Worm (Caenorhabditis elegans) whole organism, midembryonic: ENCODE data around the gene F11C7.7.

Source experiments
- T22C8.4 ChIP-seq: fragments of 200-800 bp; sonication (Bioruptor generic); IDR thresholded peaks from 2 replicates; pipeline ENCODE4 v1.3.6; 2022; ENCODE audit warnings: missing genetic modification characterization, missing compliant biosample characterization
- cog-1 ChIP-seq: sonication (generic microtip); optimal IDR thresholded peaks from 2 replicates; lab custom pipeline; 2016; ENCODE audit warnings: missing genetic modification characterization, missing compliant biosample characterization
- flt-1 ChIP-seq: fragments of 200-800 bp; sonication (Bioruptor generic); IDR thresholded peaks from 2 replicates; pipeline ENCODE4 v1.3.6; 2022; ENCODE audit warnings: missing genetic modification characterization, missing compliant biosample characterization
- klf-2 ChIP-seq: fragments of 200-800 bp; sonication (Bioruptor generic); conservative IDR thresholded peaks from 2 replicates; pipeline ENCODE4 v1.3.6; 2022; ENCODE audit warnings: missing genetic modification reagents, missing genetic modification characterization, missing compliant biosample characterization
- med-1 ChIP-seq: sonication (generic microtip); optimal IDR thresholded peaks from 2 replicates; lab custom pipeline; 2017; ENCODE audit warnings: missing genetic modification characterization, mild to moderate bottlenecking, missing compliant biosample characterization, antibody characterized with exemption, missing genetic modification reagents; ENCODE audit not compliant: insufficient read depth
- ref-1 ChIP-seq: fragments of 200-800 bp; sonication (Bioruptor generic); conservative IDR thresholded peaks from 2 replicates; pipeline ENCODE4 v1.3.6; 2022; ENCODE audit warnings: missing genetic modification reagents, missing genetic modification characterization, missing compliant biosample characterization
- tab-1 ChIP-seq: fragments of 200-800 bp; sonication (Bioruptor generic); IDR thresholded peaks from 2 replicates; pipeline ENCODE4 v1.3.6; 2022; ENCODE audit warnings: missing genetic modification characterization, missing compliant biosample characterization
- ztf-23 ChIP-seq: fragments of 200-800 bp; sonication (Bioruptor generic); IDR thresholded peaks from 2 replicates; pipeline ENCODE4 v1.3.6; 2022; ENCODE audit warnings: missing genetic modification reagents, missing genetic modification characterization, missing compliant biosample characterization
- ztf-29 ChIP-seq: fragments of 200-800 bp; sonication (Bioruptor generic); IDR thresholded peaks from 2 replicates; pipeline ENCODE4 v1.3.6; 2022; ENCODE audit warnings: missing genetic modification reagents, missing genetic modification characterization, missing compliant biosample characterization

The F11C7.7 gene

ce11 chrX:17419813-17420584 is 21.6 kb downstream of the F11C7.7 start:
- TF ChIP-seq cog-1 (tag; lab: Kevin White, UChicago) (no peak), flt-1 (no peak), med-1 (GFP tag; lab: Kevin White, UChicago) (no peak), klf-2 (no peak), ztf-23 (GFP tag; lab: Robert Waterston, UW) (no peak)

ce11 chrX:17420585-17421459 is 22.4 kb downstream of the F11C7.7 start:
- TF ChIP-seq ztf-29 (GFP tag; lab: Robert Waterston, UW), result no peak
- TF ChIP-seq med-1 (GFP tag; lab: Kevin White, UChicago), result no peak
- TF ChIP-seq klf-2, result no peak

- TF ChIP-seq ref-1 (GFP tag; lab: Robert Waterston, UW) (no peak), tab-1 (GFP tag; lab: Robert Waterston, UW) (0 out of 2 replicates have a peak, but pooled peaks have one; percentile 26)
Measured at ce11 chrX:17421532-17422078, 23.2 kb downstream of the F11C7.7 start, which contains the start of gene osm-11. osm-11 (minus strand) TSS chrX:17421582.

ce11 chrX:17422593-17422992 is 24.2 kb downstream of the F11C7.7 start:
- TF ChIP-seq T22C8.4 (no peak), ref-1 (GFP tag; lab: Robert Waterston, UW) (no peak)

ce11 chrX:17423894-17424594 is 25.7 kb downstream of the F11C7.7 start:
- TF ChIP-seq ref-1 (GFP tag; lab: Robert Waterston, UW), result no peak
- TF ChIP-seq T22C8.4, result no peak
- no peak for TF ChIP-seq tab-1 (GFP tag; lab: Robert Waterston, UW)
- no peak for TF ChIP-seq med-1 (GFP tag; lab: Kevin White, UChicago)
- TF ChIP-seq ztf-23 (GFP tag; lab: Robert Waterston, UW), result no peak

ce11 chrX:17424595-17424913 is 26.2 kb downstream of the F11C7.7 start:
- no peak for TF ChIP-seq ztf-23 (GFP tag; lab: Robert Waterston, UW)
- no peak for TF ChIP-seq med-1 (GFP tag; lab: Kevin White, UChicago)
- no peak for TF ChIP-seq ztf-29 (GFP tag; lab: Robert Waterston, UW)
- TF ChIP-seq flt-1, result no peak
- TF ChIP-seq klf-2, result no peak
- TF ChIP-seq cog-1 (tag; lab: Kevin White, UChicago), result no peak
- TF ChIP-seq tab-1 (GFP tag; lab: Robert Waterston, UW), result no peak
- no peak for TF ChIP-seq ref-1 (GFP tag; lab: Robert Waterston, UW)
- no peak for TF ChIP-seq T22C8.4

ce11 chrX:17426712-17427111 is 28.3 kb downstream of the F11C7.7 start:
- TF ChIP-seq flt-1 (no peak), cog-1 (tag; lab: Kevin White, UChicago) (no peak), med-1 (GFP tag; lab: Kevin White, UChicago) (no peak), klf-2 (no peak), ref-1 (GFP tag; lab: Robert Waterston, UW) (no peak), ztf-23 (GFP tag; lab: Robert Waterston, UW) (no peak), T22C8.4 (no peak), tab-1 (GFP tag; lab: Robert Waterston, UW) (no peak), ztf-29 (GFP tag; lab: Robert Waterston, UW) (no peak)

ce11 chrX:17427778-17428177 is 29.4 kb downstream of the F11C7.7 start:
- TF ChIP-seq med-1 (GFP tag; lab: Kevin White, UChicago), result no peak
- no peak for TF ChIP-seq T22C8.4
- TF ChIP-seq ref-1 (GFP tag; lab: Robert Waterston, UW), result no peak

- TF ChIP-seq T22C8.4 (no peak), ztf-23 (GFP tag; lab: Robert Waterston, UW) (no peak), cog-1 (tag; lab: Kevin White, UChicago) (no peak), ref-1 (GFP tag; lab: Robert Waterston, UW) (no peak), flt-1 (no peak), klf-2 (no peak), tab-1 (GFP tag; lab: Robert Waterston, UW) (no peak), ztf-29 (GFP tag; lab: Robert Waterston, UW) (no peak), med-1 (GFP tag; lab: Kevin White, UChicago) (no peak)
Measured at ce11 chrX:17428803-17429202, 30.4 kb downstream of the F11C7.7 start, which contains the start of gene pbo-6. pbo-6 (plus strand) TSS chrX:17429042.

- TF ChIP-seq flt-1 (peak; percentile 28; the same call in 1 of the 2 replicates), ztf-29 (GFP tag; lab: Robert Waterston, UW) (no peak), med-1 (GFP tag; lab: Kevin White, UChicago) (no peak)
Measured at ce11 chrX:17434234-17434633, 35.8 kb downstream of the F11C7.7 start, which contains the start of gene fubl-3. fubl-3 (plus strand) TSS chrX:17434445.
